Fruit fly (Drosophila melanogaster): ENCODE data around the gene CG11537.
A peak's percentile ranks its signal among the peaks of the same experiment; 100 is the strongest.

The CG11537 gene

DNA sequence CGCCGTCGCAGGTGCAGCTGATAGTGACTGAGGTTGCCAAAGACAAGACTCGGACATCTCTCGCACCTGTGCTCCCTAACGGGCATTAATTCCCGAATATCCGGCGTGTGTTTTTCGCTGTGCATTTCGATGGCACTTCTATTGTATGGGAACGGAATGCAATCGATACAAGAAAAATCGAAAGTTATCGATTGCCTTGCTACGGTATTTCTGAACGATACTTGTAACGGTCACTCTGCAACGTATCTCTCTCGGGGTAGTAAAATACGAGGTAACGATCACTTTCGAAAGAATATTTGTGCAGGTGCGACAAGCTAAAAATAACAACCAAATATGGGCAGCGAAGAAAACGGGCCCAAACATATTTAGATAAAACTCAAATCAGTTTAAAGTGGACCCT lies 21.7 kb upstream of the CG11537 start, which contains the start of gene CG32280 (continued):
- TF ChIP-seq NFAT (GFP tag; IDR thresholded peaks at IDR 0.05) (peak; percentile 40; the same call in 1 of the 2 replicates), Dip3 (GFP tag; optimal IDR thresholded peaks at IDR 0.05) (no peak), BEAF-32 (GFP tag; optimal IDR thresholded peaks at IDR 0.05) (peak; percentile 85), Gug (GFP tag; IDR thresholded peaks at IDR 0.05) (peak; percentile 45; the same call in 2 of the 4 replicates), sens (GFP tag) (peak; percentile 91), CG8944 (GFP tag; optimal IDR thresholded peaks at IDR 0.05) (no peak), gcm (GFP tag; optimal IDR thresholded peaks at IDR 0.05) (no peak), croc (GFP tag; conservative IDR thresholded peaks at IDR 0.05) (no peak), nerfin-1 (tag; optimal IDR thresholded peaks at IDR 0.05) (peak; percentile 58), ERR (GFP tag; optimal IDR thresholded peaks at IDR 0.05) (peak; percentile 5), HLH4C (GFP tag; IDR thresholded peaks at IDR 0.05; ENCODE audit: partially characterized antibody) (peak; percentile 86), Mrtf (GFP tag; IDR thresholded peaks at IDR 0.05) (no peak), al (GFP tag; IDR thresholded peaks at IDR 0.05) (no peak), hb (GFP tag; IDR thresholded peaks at IDR 0.05; ENCODE audit: partially characterized antibody) (peak; percentile 73), Sin3A (optimal IDR thresholded peaks at IDR 0.05) (peak; percentile 41), ken (GFP tag; IDR thresholded peaks at IDR 0.05) (no peak), Stat92E (GFP tag; optimal IDR thresholded peaks at IDR 0.05) (peak in 1 of 3 experiments; percentile 61), unc-4 (GFP tag; IDR thresholded peaks at IDR 0.05; ENCODE audit: partially characterized antibody) (peak; percentile 90), HLH3B (GFP tag; IDR thresholded peaks at IDR 0.05) (no peak), slou (GFP tag; optimal IDR thresholded peaks at IDR 0.05) (no peak), Poxn (GFP tag; IDR thresholded peaks at IDR 0.05) (no peak), CG4707 (GFP tag; optimal IDR thresholded peaks at IDR 0.05) (no peak), amos (GFP tag; IDR thresholded peaks at IDR 0.05; ENCODE audit: partially characterized antibody) (peak; percentile 91), grn (GFP tag; optimal IDR thresholded peaks at IDR 0.05) (no peak), Atf3 (GFP tag; optimal IDR thresholded peaks at IDR 0.05) (no peak), Sry-δ (GFP tag; optimal IDR thresholded peaks at IDR 0.05) (peak; percentile 80), lmd (GFP tag; IDR thresholded peaks at IDR 0.05) (peak; percentile 17; the same call in 1 of the 2 replicates), sim (GFP tag; IDR thresholded peaks at IDR 0.05) (0 out of 2 replicates have a peak, but pooled peaks have one; percentile 19), CG8089 (GFP tag; optimal IDR thresholded peaks at IDR 0.05) (no peak), hbn (GFP tag; IDR thresholded peaks at IDR 0.05; ENCODE audit: partially characterized antibody) (peak; percentile 91), CG4617 (GFP tag; optimal IDR thresholded peaks at IDR 0.05; ENCODE audit: borderline replicate concordance) (peak; percentile 52), CG11504 (tag; optimal IDR thresholded peaks at IDR 0.05) (no peak), Aef1 (GFP tag; IDR thresholded peaks at IDR 0.05) (no peak), CG14710 (tag; optimal IDR thresholded peaks at IDR 0.05) (peak; percentile 31), kah (GFP tag; optimal IDR thresholded peaks at IDR 0.05) (no peak), CG3407 (GFP tag; optimal IDR thresholded peaks at IDR 0.05) (no peak), so (GFP tag; IDR thresholded peaks at IDR 0.05) (0 out of 3 replicates have a peak, but pooled peaks have one; percentile 32), seq (GFP tag; IDR thresholded peaks at IDR 0.05) (no peak), sd (tag; optimal IDR thresholded peaks at IDR 0.05) (peak; percentile 82), YL-1 (GFP tag; optimal IDR thresholded peaks at IDR 0.05) (peak; percentile 24), unpg (GFP tag; optimal IDR thresholded peaks at IDR 0.05) (peak; percentile 20), phol (tag; optimal IDR thresholded peaks at IDR 0.05) (peak; percentile 29), Taf1 (GFP tag; IDR thresholded peaks at IDR 0.05) (no peak), ase (GFP tag; IDR thresholded peaks at IDR 0.05) (no peak), bcd (GFP tag; optimal IDR thresholded peaks at IDR 0.05) (no peak)

Measured in whole organism, embryonic.